Worm (Caenorhabditis elegans) whole organism, L4 larva: Measurements from ENCODE around the gene T25D10.1.

Experiments
- F10B5.3 ChIP-seq: sonication (generic microtip); optimal IDR thresholded peaks from 2 replicates; lab custom pipeline; 2016; ENCODE audit warnings: mild to moderate bottlenecking, missing genetic modification characterization, missing compliant biosample characterization
- Y105C5A.15 ChIP-seq: fragments of 200-800 bp; sonication (Bioruptor generic); IDR thresholded peaks from 2 replicates; pipeline ENCODE4 v1.3.6; 2022; ENCODE audit warnings: missing genetic modification characterization, missing compliant biosample characterization
- ZK546.5 ChIP-seq, 2 experiments: sonication (generic microtip); optimal IDR thresholded peaks; 2 replicates each; lab custom pipeline; 2017; ENCODE audit warnings: missing biosample characterization in 2 of 2, missing genetic modification characterization in 2 of 2
- aha-1 ChIP-seq: fragments of 150-350 bp; peaks from one replicate; lab custom pipeline; 2014; ENCODE audit warnings: missing biosample characterization, missing genetic modification characterization
- ama-1 ChIP-seq: fragments of 150-350 bp; optimal IDR thresholded peaks from 2 replicates; lab custom pipeline; 2014; ENCODE audit warnings: inconsistent platforms, mixed read lengths
- arid-1 ChIP-seq: fragments of 200-800 bp; sonication (Bioruptor generic); conservative IDR thresholded peaks from 2 replicates; pipeline ENCODE4 v1.3.6; 2022; ENCODE audit warnings: missing genetic modification reagents, missing genetic modification characterization, missing compliant biosample characterization
- attf-4 ChIP-seq: sonication (generic microtip); optimal IDR thresholded peaks from 3 replicates; lab custom pipeline; 2017; ENCODE audit warnings: missing biosample characterization, missing genetic modification characterization
- ceh-32 ChIP-seq: sonication (generic microtip); optimal IDR thresholded peaks from 2 replicates; lab custom pipeline; 2016; ENCODE audit warnings: mild to moderate bottlenecking, missing genetic modification characterization, missing compliant biosample characterization; ENCODE audit not compliant: poor library complexity
- ceh-82 ChIP-seq: sonication (generic microtip); optimal IDR thresholded peaks from 2 replicates; lab custom pipeline; 2017; ENCODE audit warnings: missing biosample characterization, missing genetic modification characterization
- daf-12 ChIP-seq: fragments of 150-350 bp; optimal IDR thresholded peaks from 2 replicates; lab custom pipeline; 2014; ENCODE audit warnings: missing biosample characterization, missing genetic modification reagents, missing genetic modification characterization
- daf-16 ChIP-seq, 3 experiments: sonication (generic microtip); optimal IDR thresholded peaks; 2 replicates each; lab custom pipeline; 2016 to 2017; ENCODE audit warnings: missing genetic modification characterization in 3 of 3, missing genetic modification reagents in 3 of 3, mild to moderate bottlenecking in 2 of 3, missing compliant biosample characterization in 2 of 3, missing biosample characterization in 1 of 3, moderate library complexity in 1 of 3
- dmd-6 ChIP-seq: fragments of 200-800 bp; sonication (Bioruptor generic); IDR thresholded peaks from 2 replicates; pipeline ENCODE4 v1.3.6; 2022; ENCODE audit warnings: missing genetic modification reagents, missing genetic modification characterization, missing compliant biosample characterization
- dpl-1 ChIP-seq: fragments of 150-350 bp; optimal IDR thresholded peaks from 2 replicates; lab custom pipeline; 2014; ENCODE audit warnings: missing biosample characterization, missing genetic modification reagents, missing genetic modification characterization
- duxl-1 ChIP-seq: sonication (generic microtip); optimal IDR thresholded peaks from 2 replicates; lab custom pipeline; 2016; ENCODE audit warnings: mild to moderate bottlenecking, missing genetic modification characterization, moderate library complexity, missing compliant biosample characterization; ENCODE audit not compliant: poor library complexity
- dve-1 ChIP-seq: sonication (generic microtip); optimal IDR thresholded peaks from 2 replicates; lab custom pipeline; 2017; ENCODE audit warnings: antibody characterized with exemption, mild to moderate bottlenecking, missing genetic modification characterization, missing compliant biosample characterization; ENCODE audit not compliant: insufficient read depth
- egl-27 ChIP-seq: sonication (generic microtip); optimal IDR thresholded peaks from 3 replicates; lab custom pipeline; 2017; ENCODE audit warnings: missing biosample characterization, missing genetic modification reagents, missing genetic modification characterization
- hlh-11 ChIP-seq: fragments of 200-800 bp; sonication (Bioruptor generic); optimal IDR thresholded peaks from 2 replicates; lab custom pipeline; 2018; ENCODE audit warnings: mild to moderate bottlenecking, missing genetic modification characterization, missing compliant biosample characterization
- hlh-30 ChIP-seq: sonication (generic microtip); optimal IDR thresholded peaks from 2 replicates; lab custom pipeline; 2017; ENCODE audit warnings: antibody characterized with exemption, mild to moderate bottlenecking, missing genetic modification characterization, missing compliant biosample characterization; ENCODE audit not compliant: insufficient read depth
- jun-1 ChIP-seq: fragments of 150-350 bp; optimal IDR thresholded peaks from 2 replicates; lab custom pipeline; 2014; ENCODE audit warnings: missing biosample characterization, missing genetic modification reagents, missing genetic modification characterization
- lin-1 ChIP-seq: fragments of 200-800 bp; sonication (Bioruptor generic); IDR thresholded peaks from 2 replicates; pipeline ENCODE4 v1.3.6; 2022; ENCODE audit warnings: missing genetic modification reagents, missing genetic modification characterization, missing compliant biosample characterization
- lin-29 ChIP-seq: fragments of 200-800 bp; sonication (Bioruptor generic); IDR thresholded peaks from 2 replicates; pipeline ENCODE4 v1.3.6; 2022; ENCODE audit warnings: missing genetic modification reagents, missing genetic modification characterization, missing compliant biosample characterization
- lsy-2 ChIP-seq, 2 experiments: fragments of 150-350 bp in 1 of 2; sonication (generic microtip) in 1 of 2; optimal IDR thresholded peaks; 2 replicates each; lab custom pipeline; 2014 to 2017; ENCODE audit warnings: missing biosample characterization in 2 of 2, missing genetic modification characterization in 2 of 2
- mdl-1 ChIP-seq, 2 experiments: fragments of 150-350 bp in 1 of 2; sonication (generic microtip) in 1 of 2; optimal IDR thresholded peaks; 2 replicates each; lab custom pipeline; 2014 to 2017; ENCODE audit warnings: missing biosample characterization in 2 of 2, missing genetic modification characterization in 2 of 2
- mep-1 ChIP-seq: fragments of 150-350 bp; sonication (generic microtip); optimal IDR thresholded peaks from 3 replicates; lab custom pipeline; 2014; ENCODE audit warnings: missing biosample characterization, missing genetic modification characterization
- nhr-10 ChIP-seq: fragments of 150-350 bp; optimal IDR thresholded peaks from 2 replicates; lab custom pipeline; 2014; ENCODE audit warnings: missing biosample characterization, missing genetic modification characterization
- nhr-111 ChIP-seq: fragments of 200-800 bp; sonication (Bioruptor generic); optimal IDR thresholded peaks from 2 replicates; lab custom pipeline; 2018; ENCODE audit warnings: mild to moderate bottlenecking, missing genetic modification characterization, missing compliant biosample characterization
- nhr-25 ChIP-seq: sonication (generic microtip); optimal IDR thresholded peaks from 2 replicates; lab custom pipeline; 2017; ENCODE audit warnings: missing genetic modification characterization, mild to moderate bottlenecking, missing compliant biosample characterization, antibody characterized with exemption, moderate library complexity, borderline replicate concordance; ENCODE audit not compliant: insufficient read depth
- nhr-28 ChIP-seq: fragments of 150-350 bp; optimal IDR thresholded peaks from 2 replicates; lab custom pipeline; 2014; ENCODE audit warnings: missing biosample characterization, missing genetic modification characterization
- nhr-77 ChIP-seq: fragments of 150-350 bp; optimal IDR thresholded peaks from 2 replicates; lab custom pipeline; 2014; ENCODE audit warnings: missing biosample characterization, missing genetic modification characterization
- pqm-1 ChIP-seq: sonication (generic microtip); optimal IDR thresholded peaks from 2 replicates; lab custom pipeline; 2017; ENCODE audit warnings: missing biosample characterization, missing genetic modification characterization
- saeg-2 ChIP-seq: fragments of 200-800 bp; sonication (Bioruptor generic); IDR thresholded peaks from 2 replicates; pipeline ENCODE4 v1.3.6; 2022; ENCODE audit warnings: missing genetic modification reagents, missing genetic modification characterization, missing compliant biosample characterization
- skn-1 ChIP-seq: fragments of 150-350 bp; optimal IDR thresholded peaks from 2 replicates; lab custom pipeline; 2014; ENCODE audit warnings: missing biosample characterization, missing genetic modification characterization
- snpc-4 ChIP-seq: fragments of 150-350 bp; optimal IDR thresholded peaks from 2 replicates; lab custom pipeline; 2014; ENCODE audit warnings: missing biosample characterization, missing genetic modification characterization
- unc-130 ChIP-seq: sonication (generic microtip); optimal IDR thresholded peaks from 2 replicates; lab custom pipeline; 2016; ENCODE audit warnings: missing genetic modification reagents, missing genetic modification characterization, missing compliant biosample characterization
- unc-62 ChIP-seq, 3 experiments: fragments of 150-350 bp in 1 of 3; sonication (generic microtip); optimal IDR thresholded peaks in 2 of 3; peaks in 1 of 3; 1 replicate in 1 of 3; 2 replicates in 2 of 3; lab custom pipeline; 2014 to 2017; ENCODE audit warnings: missing biosample characterization in 3 of 3, missing genetic modification characterization in 3 of 3, missing genetic modification reagents in 3 of 3, missing genotype in 1 of 3
- vab-7 ChIP-seq: fragments of 200-800 bp; sonication (Bioruptor generic); IDR thresholded peaks from 2 replicates; pipeline ENCODE4 v1.3.6; 2022; ENCODE audit warnings: missing genetic modification reagents, missing genetic modification characterization, missing compliant biosample characterization
- zag-1 ChIP-seq: fragments of 150-350 bp; optimal IDR thresholded peaks from 2 replicates; lab custom pipeline; 2014; ENCODE audit warnings: missing biosample characterization, missing genetic modification characterization
- zfp-2 ChIP-seq: sonication (generic microtip); optimal IDR thresholded peaks from 2 replicates; lab custom pipeline; 2016; ENCODE audit warnings: mild to moderate bottlenecking, missing genetic modification characterization, missing compliant biosample characterization
- zfp-3 ChIP-seq: fragments of 200-800 bp; sonication (Bioruptor generic); conservative IDR thresholded peaks from 2 replicates; pipeline ENCODE4 v1.3.6; 2022; ENCODE audit warnings: missing genetic modification reagents, missing genetic modification characterization, missing compliant biosample characterization
- zip-2 ChIP-seq: fragments of 150-350 bp; optimal IDR thresholded peaks from 2 replicates; lab custom pipeline; 2014; ENCODE audit warnings: missing biosample characterization, missing genetic modification characterization

The T25D10.1 gene

DNA sequence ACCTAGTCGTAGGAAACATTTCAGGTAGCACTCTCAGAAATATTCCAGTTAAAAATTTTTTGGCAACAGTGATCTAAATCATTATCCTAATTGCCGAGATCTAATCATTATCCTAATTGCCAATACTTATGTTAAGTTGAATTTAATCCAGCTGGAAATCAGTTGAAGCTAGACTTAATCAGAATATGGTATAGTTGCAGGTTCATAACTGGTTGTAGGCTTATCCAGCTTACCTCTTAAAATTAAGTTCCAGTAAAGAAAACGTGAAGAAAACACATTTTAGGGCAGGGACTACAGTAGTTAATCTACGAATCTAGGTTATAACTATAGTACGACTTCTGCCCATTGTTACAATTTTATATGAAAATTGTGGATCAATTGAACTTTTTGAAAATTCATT, 26.5 kb upstream of the T25D10.1 start:
- TF ChIP-seq aha-1 (tag; lab: Kevin White, UChicago): peak; percentile 93
- TF ChIP-seq zfp-2 (tag; lab: Kevin White, UChicago): no peak
- TF ChIP-seq, all 104 proteins: peak for 1

- TF ChIP-seq pqm-1 (tag; lab: Kevin White, UChicago) (peak; percentile 71), nhr-77 (tag; lab: Kevin White, UChicago) (peak; percentile 44), egl-27 (tag; lab: Kevin White, UChicago) (no peak), ZK546.5 (tag; optimal IDR thresholded peaks at IDR 0.05; lab: Kevin White, UChicago) (no peak), unc-62 (GFP tag; optimal IDR thresholded peaks at IDR 0.05 in 1 of 2; lab: Kevin White, UChicago) (peak in 1 of 2 experiments; percentile 69), unc-62 (tag; optimal IDR thresholded peaks at IDR 0.05; lab: Kevin White, UChicago) (no peak), daf-16 (GFP tag; optimal IDR thresholded peaks at IDR 0.05; lab: Kevin White, UChicago) (no peak), daf-16 (tag; optimal IDR thresholded peaks at IDR 0.05; lab: Kevin White, UChicago) (peak; percentile 53), dmd-6 (GFP tag; lab: Robert Waterston, UW) (peak; percentile 70), hlh-11 (tag; lab: Kevin White, UChicago) (peak; percentile 43), mep-1 (tag; lab: Kevin White, UChicago) (peak; percentile 13), skn-1 (tag; lab: Kevin White, UChicago) (no peak), duxl-1 (tag; lab: Kevin White, UChicago) (no peak), hlh-30 (peak; percentile 49), zfp-3 (GFP tag; lab: Robert Waterston, UW) (no peak), saeg-2 (GFP tag; lab: Robert Waterston, UW) (no peak), dve-1 (tag; lab: Kevin White, UChicago) (peak; percentile 52), snpc-4 (tag; lab: Kevin White, UChicago) (no peak), F10B5.3 (no peak), vab-7 (GFP tag; lab: Robert Waterston, UW) (no peak), zip-2 (tag; lab: Kevin White, UChicago) (no peak), lsy-2 (tag; optimal IDR thresholded peaks at IDR 0.05; lab: Kevin White, UChicago) (no peak), ceh-32 (no peak), nhr-28 (peak; percentile 74)
Measured at ce11 chrII:6377381-6377948, 25.7 kb upstream of the T25D10.1 start.

DNA sequence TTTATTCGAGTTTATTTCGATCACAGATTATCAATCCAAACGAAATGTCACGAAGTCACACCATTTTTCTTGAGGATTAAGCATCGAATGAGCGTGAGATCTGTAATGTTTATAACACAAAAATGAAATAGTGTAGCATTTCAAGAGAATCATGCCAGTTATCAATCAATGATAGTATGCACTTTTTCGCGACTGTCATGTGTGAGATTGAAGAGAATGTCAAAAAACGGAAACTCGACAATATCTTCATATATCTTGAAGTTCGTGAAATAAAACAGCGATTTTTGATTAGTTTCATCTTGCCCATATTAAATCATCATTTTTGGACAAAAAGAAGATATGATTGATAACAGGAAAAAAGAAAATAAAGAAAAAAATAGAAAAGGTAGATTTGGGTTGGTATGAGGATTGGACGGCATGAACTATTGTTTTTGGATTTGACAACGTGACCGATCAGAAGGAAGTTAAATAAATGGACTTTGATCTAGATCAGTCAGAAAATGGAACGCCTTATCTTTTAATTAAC, 24.1 kb upstream of the T25D10.1 start:
- TF ChIP-seq ZK546.5 (tag; optimal IDR thresholded peaks at IDR 0.05; lab: Kevin White, UChicago): no peak
- TF ChIP-seq mep-1 (tag; lab: Kevin White, UChicago): peak; percentile 7
- TF ChIP-seq nhr-25 (tag; lab: Kevin White, UChicago): no peak
- TF ChIP-seq zag-1: no peak
- TF ChIP-seq zfp-2 (tag; lab: Kevin White, UChicago): no peak
- no peak for TF ChIP-seq lin-29
- no peak for TF ChIP-seq daf-12
- TF ChIP-seq Y105C5A.15 (GFP tag; lab: Robert Waterston, UW): no peak
- TF ChIP-seq attf-4 (tag; lab: Kevin White, UChicago): no peak
- no peak for TF ChIP-seq dpl-1 (GFP tag; lab: Kevin White, UChicago)
- TF ChIP-seq ceh-82: no peak
- TF ChIP-seq ama-1 (lab: Kevin White, UChicago): no peak
- peak; percentile 54 for TF ChIP-seq nhr-28
- TF ChIP-seq ceh-32: no peak
- peak in 1 of 2 experiments; percentile 27 for TF ChIP-seq mdl-1 (tag; optimal IDR thresholded peaks at IDR 0.05; lab: Kevin White, UChicago)
- TF ChIP-seq unc-130 (GFP tag; lab: Kevin White, UChicago): no peak
- peak; percentile 57 for TF ChIP-seq hlh-30
- TF ChIP-seq lin-1 (GFP tag; lab: Robert Waterston, UW): no peak
- TF ChIP-seq nhr-10 (tag; lab: Kevin White, UChicago): no peak
- TF ChIP-seq arid-1: no peak
- no peak for TF ChIP-seq daf-16 (GFP tag; optimal IDR thresholded peaks at IDR 0.05; lab: Kevin White, UChicago)
- no peak for TF ChIP-seq daf-16 (tag; optimal IDR thresholded peaks at IDR 0.05; lab: Kevin White, UChicago)
- TF ChIP-seq dmd-6 (GFP tag; lab: Robert Waterston, UW): 0 out of 2 replicates have a peak, but pooled peaks have one; percentile 12
- no peak for TF ChIP-seq nhr-111 (GFP tag; lab: Kevin White, UChicago)
- TF ChIP-seq jun-1 (tag; lab: Kevin White, UChicago): no peak
